Worm (Caenorhabditis elegans) whole organism, L4 larva: ENCODE results near the gene eng-1.

Experiments
- aly-2 ChIP-seq: sonication (generic microtip); optimal IDR thresholded peaks from 2 replicates; lab custom pipeline; 2018; ENCODE audit warnings: missing biosample characterization, missing genetic modification characterization
- ces-1 ChIP-seq: fragments of 150-350 bp; sonication (generic microtip); optimal IDR thresholded peaks from 4 replicates; lab custom pipeline; 2014; ENCODE audit warnings: missing biosample characterization, missing genetic modification reagents, missing genetic modification characterization
- daf-8 ChIP-seq: fragments of 200-800 bp; sonication (Bioruptor generic); IDR thresholded peaks from 2 replicates; pipeline ENCODE4 v1.3.6; 2022; ENCODE audit warnings: missing genetic modification characterization, missing compliant biosample characterization
- fkh-10 ChIP-seq: fragments of 150-350 bp; optimal IDR thresholded peaks from 2 replicates; lab custom pipeline; 2014; ENCODE audit warnings: missing biosample characterization, missing genetic modification reagents, missing genetic modification characterization
- hlh-30 ChIP-seq: sonication (generic microtip); optimal IDR thresholded peaks from 2 replicates; lab custom pipeline; 2017; ENCODE audit warnings: antibody characterized with exemption, mild to moderate bottlenecking, missing genetic modification characterization, missing compliant biosample characterization; ENCODE audit not compliant: insufficient read depth
- lin-1 ChIP-seq: fragments of 200-800 bp; sonication (Bioruptor generic); IDR thresholded peaks from 2 replicates; pipeline ENCODE4 v1.3.6; 2022; ENCODE audit warnings: missing genetic modification reagents, missing genetic modification characterization, missing compliant biosample characterization
- nhr-10 ChIP-seq: fragments of 150-350 bp; optimal IDR thresholded peaks from 2 replicates; lab custom pipeline; 2014; ENCODE audit warnings: missing biosample characterization, missing genetic modification characterization
- skn-1 ChIP-seq: fragments of 150-350 bp; optimal IDR thresholded peaks from 2 replicates; lab custom pipeline; 2014; ENCODE audit warnings: missing biosample characterization, missing genetic modification characterization
- snpc-4 ChIP-seq: fragments of 150-350 bp; optimal IDR thresholded peaks from 2 replicates; lab custom pipeline; 2014; ENCODE audit warnings: missing biosample characterization, missing genetic modification characterization
- spr-1 ChIP-seq: sonication (generic microtip); optimal IDR thresholded peaks from 2 replicates; lab custom pipeline; 2016; ENCODE audit warnings: mild to moderate bottlenecking, missing genetic modification characterization, missing compliant biosample characterization
- tra-1 ChIP-seq: fragments of 200-800 bp; sonication (Bioruptor generic); IDR thresholded peaks from 2 replicates; pipeline ENCODE4 v1.3.6; 2022; ENCODE audit warnings: missing genetic modification reagents, missing genetic modification characterization, missing compliant biosample characterization
- ztf-7 ChIP-seq: fragments of 150-350 bp; optimal IDR thresholded peaks from 2 replicates; lab custom pipeline; 2014; ENCODE audit warnings: missing biosample characterization, missing genetic modification characterization

DNA sequence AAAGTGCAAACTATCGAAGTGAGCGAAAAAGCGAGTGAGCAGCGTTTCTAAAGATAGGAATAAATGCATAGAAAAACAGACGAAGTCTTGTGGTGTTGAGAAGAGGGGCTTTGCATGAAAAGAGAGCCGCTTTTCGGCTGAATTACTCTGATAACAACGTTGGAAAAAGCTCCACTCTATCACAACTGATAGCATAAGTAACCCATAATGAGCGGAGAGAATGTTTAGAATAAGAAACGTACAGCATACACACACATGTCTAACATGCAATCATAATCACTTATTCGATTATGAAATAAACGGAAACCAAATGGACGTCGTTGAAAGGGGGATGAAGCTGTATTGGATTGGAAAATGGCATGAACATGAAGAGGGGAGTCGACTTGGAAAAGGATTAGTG, 28.0 kb downstream of the eng-1 start:
- TF ChIP-seq spr-1 (tag; lab: Kevin White, UChicago) (no peak), hlh-30 (tag; lab: Kevin White, UChicago) (no peak), daf-8 (no peak), skn-1 (tag; lab: Kevin White, UChicago) (no peak), nhr-10 (tag; lab: Kevin White, UChicago) (no peak), tra-1 (GFP tag; lab: Robert Waterston, UW) (no peak), fkh-10 (GFP tag; lab: Kevin White, UChicago) (no peak), ces-1 (GFP tag; lab: Kevin White, UChicago) (no peak), snpc-4 (no peak), ztf-7 (tag; lab: Kevin White, UChicago) (no peak), aly-2 (tag; lab: Kevin White, UChicago) (no peak), lin-1 (GFP tag; lab: Robert Waterston, UW) (no peak)
